Worm (Caenorhabditis elegans) whole organism, L1 larva: Measurements from ENCODE around the gene pqn-27.

ENCODE experiments used
- C34B4.2 ChIP-seq: sonication (generic microtip); optimal IDR thresholded peaks from 2 replicates; lab custom pipeline; 2017; ENCODE audit warnings: mild to moderate bottlenecking, missing genetic modification characterization, missing compliant biosample characterization
- Y116A8C.19 ChIP-seq: sonication (generic microtip); optimal IDR thresholded peaks from 2 replicates; lab custom pipeline; 2016; ENCODE audit warnings: missing compliant biosample characterization, missing genetic modification characterization, borderline replicate concordance
- aly-2 ChIP-seq: fragments of 150-350 bp; optimal IDR thresholded peaks from 2 replicates; lab custom pipeline; 2014; ENCODE audit warnings: missing biosample characterization, missing genetic modification characterization
- ama-1 ChIP-seq: fragments of 150-350 bp; optimal IDR thresholded peaks from 2 replicates; lab custom pipeline; 2014
- blmp-1 ChIP-seq: fragments of 150-350 bp; optimal IDR thresholded peaks from 2 replicates; lab custom pipeline; 2014; ENCODE audit warnings: missing biosample characterization, missing genetic modification characterization
- ceh-63 ChIP-seq: fragments of 200-800 bp; sonication (Bioruptor generic); optimal IDR thresholded peaks from 2 replicates; lab custom pipeline; 2018; ENCODE audit warnings: mild to moderate bottlenecking, missing genetic modification characterization, missing compliant biosample characterization
- dpl-1 ChIP-seq, 3 experiments: fragments of 150-350 bp in 2 of 3; sonication (generic microtip) in 1 of 3; optimal IDR thresholded peaks; 2 replicates each; lab custom pipeline; 2014 to 2017; ENCODE audit warnings: missing biosample characterization in 3 of 3, missing genetic modification characterization in 3 of 3, missing genetic modification reagents in 3 of 3
- efl-1 ChIP-seq, 4 experiments: fragments of 150-350 bp; optimal IDR thresholded peaks in 3 of 4; peaks in 1 of 4; 1 replicate in 1 of 4; 2 replicates in 3 of 4; lab custom pipeline; 2014; ENCODE audit warnings: missing biosample characterization in 2 of 4, missing genetic modification characterization in 2 of 4, missing genetic modification reagents in 2 of 4
- elt-2 ChIP-seq: sonication (generic microtip); optimal IDR thresholded peaks from 2 replicates; lab custom pipeline; 2016; ENCODE audit warnings: missing genetic modification characterization, mild to moderate bottlenecking, inconsistent platforms, missing compliant biosample characterization, missing genetic modification reagents
- ets-5 ChIP-seq: fragments of 200-800 bp; sonication (Bioruptor generic); IDR thresholded peaks from 2 replicates; pipeline ENCODE4 v1.3.6; 2022; ENCODE audit warnings: missing genetic modification characterization, missing compliant biosample characterization
- fkh-10 ChIP-seq: sonication (generic microtip); optimal IDR thresholded peaks from 2 replicates; lab custom pipeline; 2017; ENCODE audit warnings: missing biosample characterization, missing genetic modification reagents, missing genetic modification characterization
- grh-1 ChIP-seq: fragments of 200-800 bp; sonication (Bioruptor generic); IDR thresholded peaks from 2 replicates; pipeline ENCODE4 v1.3.6; 2022; ENCODE audit warnings: missing genetic modification reagents, missing genetic modification characterization, missing compliant biosample characterization
- hlh-17 ChIP-seq: fragments of 200-800 bp; sonication (Bioruptor generic); optimal IDR thresholded peaks from 2 replicates; lab custom pipeline; 2018; ENCODE audit warnings: missing genetic modification characterization, mild to moderate bottlenecking, missing compliant biosample characterization, moderate library complexity, borderline replicate concordance
- hlh-4 ChIP-seq: sonication (generic microtip); optimal IDR thresholded peaks from 2 replicates; lab custom pipeline; 2016; ENCODE audit warnings: mild to moderate bottlenecking, missing genetic modification characterization, missing compliant biosample characterization
- hpl-2 ChIP-seq: fragments of 150-350 bp; optimal IDR thresholded peaks from 2 replicates; lab custom pipeline; 2014; ENCODE audit warnings: missing biosample characterization, missing genetic modification reagents, missing genetic modification characterization
- isw-1 ChIP-seq: fragments of 200-800 bp; sonication (Bioruptor generic); IDR thresholded peaks from 2 replicates; pipeline ENCODE4 v1.3.6; 2022; ENCODE audit warnings: missing genetic modification characterization, missing compliant biosample characterization
- lin-13 ChIP-seq: fragments of 150-350 bp; optimal IDR thresholded peaks from 2 replicates; lab custom pipeline; 2014; ENCODE audit warnings: missing biosample characterization, missing genetic modification reagents, missing genetic modification characterization
- lin-15B ChIP-seq: fragments of 150-350 bp; sonication (generic microtip); optimal IDR thresholded peaks from 3 replicates; lab custom pipeline; 2014; ENCODE audit warnings: missing biosample characterization, missing genetic modification characterization
- lsy-2 ChIP-seq, 2 experiments: fragments of 150-350 bp; optimal IDR thresholded peaks; 2 replicates each; lab custom pipeline; 2014; ENCODE audit warnings: missing biosample characterization in 2 of 2, missing genetic modification characterization in 2 of 2
- mab-9 ChIP-seq: fragments of 200-800 bp; sonication (Bioruptor generic); IDR thresholded peaks from 2 replicates; pipeline ENCODE4 v1.3.6; 2022; ENCODE audit warnings: missing genetic modification reagents, missing genetic modification characterization, missing compliant biosample characterization
- nhr-11 ChIP-seq: fragments of 150-350 bp; optimal IDR thresholded peaks from 2 replicates; lab custom pipeline; 2014; ENCODE audit warnings: missing biosample characterization, missing genetic modification characterization
- nhr-12 ChIP-seq: sonication (generic microtip); optimal IDR thresholded peaks from 2 replicates; lab custom pipeline; 2017; ENCODE audit warnings: missing biosample characterization, missing genetic modification characterization
- nhr-71 ChIP-seq: sonication (generic microtip); optimal IDR thresholded peaks from 2 replicates; lab custom pipeline; 2016; ENCODE audit warnings: mild to moderate bottlenecking, missing genetic modification characterization, moderate library complexity, missing compliant biosample characterization
- nhr-85 ChIP-seq: sonication (generic microtip); peaks from one replicate; lab custom pipeline; 2016; ENCODE audit warnings: missing genetic modification characterization, inconsistent platforms, missing compliant biosample characterization
- nhr-90 ChIP-seq: sonication (generic microtip); optimal IDR thresholded peaks from 2 replicates; lab custom pipeline; 2016; ENCODE audit warnings: mild to moderate bottlenecking, missing genetic modification characterization, missing compliant biosample characterization; ENCODE audit not compliant: poor library complexity
- pqm-1 ChIP-seq: sonication (generic microtip); optimal IDR thresholded peaks from 3 replicates; lab custom pipeline; 2017; ENCODE audit warnings: missing biosample characterization, missing genetic modification characterization
- rnt-1 ChIP-seq: sonication (generic microtip); optimal IDR thresholded peaks from 2 replicates; lab custom pipeline; 2016; ENCODE audit warnings: mild to moderate bottlenecking, missing genetic modification characterization, moderate library complexity, missing compliant biosample characterization
- skn-1 ChIP-seq: fragments of 150-350 bp; optimal IDR thresholded peaks from 2 replicates; lab custom pipeline; 2014; ENCODE audit warnings: missing biosample characterization, missing genetic modification characterization
- snpc-4 ChIP-seq: fragments of 150-350 bp; optimal IDR thresholded peaks from 2 replicates; lab custom pipeline; 2014; ENCODE audit warnings: missing biosample characterization, missing genetic modification characterization
- sox-4 ChIP-seq: sonication (generic microtip); optimal IDR thresholded peaks from 2 replicates; lab custom pipeline; 2016; ENCODE audit warnings: missing genetic modification characterization, missing compliant biosample characterization
- sup-37 ChIP-seq: fragments of 200-800 bp; sonication (Bioruptor generic); optimal IDR thresholded peaks from 2 replicates; lab custom pipeline; 2018; ENCODE audit warnings: mild to moderate bottlenecking, missing genetic modification characterization, missing compliant biosample characterization
- tlp-1 ChIP-seq: fragments of 150-350 bp; optimal IDR thresholded peaks from 2 replicates; lab custom pipeline; 2014; ENCODE audit warnings: missing biosample characterization, missing genetic modification characterization
- zip-4 ChIP-seq: fragments of 200-800 bp; sonication (Bioruptor generic); optimal IDR thresholded peaks from 2 replicates; lab custom pipeline; 2018; ENCODE audit warnings: mild to moderate bottlenecking, missing genetic modification characterization, moderate library complexity, missing compliant biosample characterization
- ztf-4 ChIP-seq: fragments of 150-350 bp; optimal IDR thresholded peaks from 2 replicates; lab custom pipeline; 2014; ENCODE audit warnings: missing biosample characterization, missing genetic modification characterization

Gene pqn-27

DNA sequence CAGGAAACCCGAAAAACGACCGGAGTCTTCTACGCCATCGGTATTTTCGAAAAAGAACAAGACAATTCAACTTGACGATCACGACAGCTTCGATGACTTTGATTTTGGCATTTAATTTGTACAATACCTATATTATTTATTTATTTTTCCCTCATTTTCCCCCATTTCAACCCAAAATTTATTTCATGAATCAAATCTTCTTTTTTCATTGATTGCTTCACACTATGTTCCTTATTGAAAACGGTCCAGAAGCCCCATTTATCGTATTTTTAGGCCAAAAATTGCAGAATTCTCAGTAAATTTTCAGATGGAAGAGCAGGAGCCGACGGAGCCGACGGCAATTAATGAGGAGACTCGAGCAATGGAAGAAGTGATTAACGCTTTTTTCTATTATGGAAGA, 36.2 kb downstream of the pqn-27 start, which contains the start of gene Y48E1C.2:
TSS of gene Y48E1C.2 (plus strand) at position 301 of the 400 bp plus-strand sequence.
- TF ChIP-seq Y116A8C.19: no peak
- no peak for TF ChIP-seq nhr-71 (tag; lab: Kevin White, UChicago)
- no peak for TF ChIP-seq ama-1
- no peak for TF ChIP-seq ets-5 (GFP tag; lab: Robert Waterston, UW)
- TF ChIP-seq tlp-1 (tag; lab: Kevin White, UChicago): no peak
- no peak for TF ChIP-seq fkh-10 (GFP tag; lab: Kevin White, UChicago)
- TF ChIP-seq mab-9 (GFP tag; lab: Robert Waterston, UW): no peak
- TF ChIP-seq ztf-4 (tag; lab: Kevin White, UChicago): no peak
- TF ChIP-seq dpl-1 (GFP tag; optimal IDR thresholded peaks at IDR 0.05; lab: Kevin White, UChicago): no peak
- TF ChIP-seq C34B4.2 (tag; lab: Kevin White, UChicago): no peak
- TF ChIP-seq, all 84 proteins: peak for 0

DNA sequence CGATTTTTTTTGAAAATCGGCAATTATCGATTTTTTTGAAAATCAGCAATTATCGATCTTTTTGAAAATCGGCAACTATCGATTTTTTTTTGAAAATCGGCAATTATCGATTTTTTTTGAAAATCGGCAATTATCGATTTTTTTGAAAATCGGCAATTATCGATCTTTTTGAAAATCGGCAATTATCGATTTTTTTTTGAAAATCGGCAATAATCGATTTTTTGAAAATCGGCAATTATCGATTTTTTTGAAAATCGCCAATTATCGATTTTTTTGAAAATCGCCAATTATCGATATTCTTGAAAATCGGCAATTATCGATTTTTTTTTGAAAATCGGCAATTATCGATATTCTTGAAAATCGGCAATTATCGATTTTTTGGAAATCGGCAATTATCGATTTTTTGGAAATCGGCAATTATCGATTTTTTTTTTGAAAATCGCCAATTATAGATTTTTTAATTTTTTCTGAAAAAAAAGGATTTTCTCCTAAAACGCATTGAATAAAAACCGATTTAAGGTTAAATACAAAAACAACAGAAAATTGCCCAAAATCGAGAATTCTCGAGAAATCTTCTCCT, 42.9 kb downstream of the pqn-27 start:
- TF ChIP-seq blmp-1 (tag; lab: Kevin White, UChicago) (no peak), sup-37 (GFP tag; lab: Kevin White, UChicago) (no peak), nhr-12 (tag; lab: Kevin White, UChicago) (no peak), hlh-4 (tag; lab: Kevin White, UChicago) (no peak), elt-2 (no peak), pqm-1 (tag; lab: Kevin White, UChicago) (no peak), grh-1 (GFP tag; lab: Robert Waterston, UW) (no peak)

DNA sequence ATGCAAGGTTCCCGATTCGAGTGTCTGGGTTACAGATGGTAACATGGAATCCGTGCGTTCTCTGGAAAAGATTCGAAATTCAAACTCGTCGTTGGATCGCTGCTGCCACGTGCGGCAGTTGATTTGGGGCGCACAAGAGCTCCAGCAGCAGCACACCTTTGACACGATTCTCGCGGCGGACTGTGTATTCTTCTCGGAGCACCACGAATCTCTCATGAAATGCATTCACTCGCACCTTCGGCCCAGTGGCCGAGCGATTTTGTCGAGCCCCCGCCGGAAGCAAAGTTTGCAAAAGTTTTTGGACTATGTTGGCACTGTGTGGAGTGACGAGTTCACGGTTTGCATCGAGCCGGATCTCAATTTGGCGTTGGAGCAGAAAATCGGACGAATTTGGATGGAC, 43.9 kb downstream of the pqn-27 start:
- TF ChIP-seq ceh-63 (no peak), aly-2 (tag; lab: Kevin White, UChicago) (no peak), nhr-85 (peak; percentile 32)
- TF ChIP-seq, all 84 proteins: peak for 1

DNA sequence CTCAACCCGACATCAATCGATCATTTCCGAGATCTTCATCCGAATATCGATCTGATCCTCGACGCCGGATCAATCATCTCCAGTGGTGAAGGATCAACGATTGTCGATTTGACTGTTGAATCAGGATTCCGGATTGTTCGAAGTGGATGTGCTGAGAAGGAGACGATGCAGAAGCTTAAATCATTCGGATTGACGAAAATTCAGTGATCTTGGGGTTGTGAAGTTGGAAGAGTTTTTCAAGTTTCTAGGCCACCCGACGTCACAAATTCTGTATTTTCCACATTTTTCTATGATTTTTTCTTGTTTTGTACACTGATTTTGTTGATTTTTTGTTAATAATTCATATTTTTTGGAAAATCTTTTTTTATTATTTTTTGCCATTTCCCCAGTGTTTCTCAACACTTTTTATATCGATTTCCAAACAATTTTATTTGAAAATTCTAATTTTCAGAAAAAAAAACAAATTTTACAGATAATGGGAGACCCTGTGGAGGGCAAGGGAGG, 45.8 kb downstream of the pqn-27 start, which contains the start of gene Y48E1C.1:
TSS of gene Y48E1C.1 (plus strand) at position 454 of the 504 bp plus-strand sequence.
- TF ChIP-seq efl-1 (optimal IDR thresholded peaks at IDR 0.05; lab: Kevin White, UChicago) (no peak), efl-1 (GFP tag; optimal IDR thresholded peaks at IDR 0.05 in 1 of 2; lab: Kevin White, UChicago) (peak in 1 of 2 experiments; percentile 13), hlh-17 (GFP tag; lab: Kevin White, UChicago) (no peak)

DNA sequence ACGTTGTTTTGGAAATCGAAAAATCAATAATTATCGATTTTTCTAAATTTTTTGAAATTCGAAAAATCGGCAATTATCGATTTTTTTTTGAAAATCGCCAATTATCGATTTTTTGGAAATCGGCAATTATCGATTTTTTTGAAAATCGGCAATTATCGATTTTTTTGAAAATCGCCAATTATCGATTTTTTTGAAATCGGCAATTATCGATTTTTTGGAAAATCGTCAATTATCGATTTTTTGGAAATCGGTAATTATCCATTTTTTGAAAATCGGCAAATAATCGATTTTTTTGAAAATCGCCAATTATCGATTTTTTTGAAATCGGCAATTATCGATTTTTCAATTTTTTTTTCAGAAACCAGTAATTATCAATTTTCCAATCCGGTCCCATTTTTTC, 46.3 kb downstream of the pqn-27 start:
- TF ChIP-seq lin-15B (tag; lab: Kevin White, UChicago) (no peak), skn-1 (no peak), lin-13 (GFP tag; lab: Kevin White, UChicago) (no peak), sox-4 (tag; lab: Kevin White, UChicago) (no peak), elt-2 (no peak), nhr-71 (tag; lab: Kevin White, UChicago) (no peak), nhr-90 (tag; lab: Kevin White, UChicago) (no peak), snpc-4 (tag; lab: Kevin White, UChicago) (no peak), hpl-2 (GFP tag; lab: Kevin White, UChicago) (no peak), isw-1 (no peak), lsy-2 (tag; optimal IDR thresholded peaks at IDR 0.05; lab: Kevin White, UChicago) (no peak), dpl-1 (GFP tag; optimal IDR thresholded peaks at IDR 0.05; lab: Kevin White, UChicago) (no peak), nhr-11 (no peak), blmp-1 (tag; lab: Kevin White, UChicago) (no peak), nhr-85 (no peak), zip-4 (GFP tag; lab: Kevin White, UChicago) (no peak), rnt-1 (tag; lab: Kevin White, UChicago) (no peak)
